Worm (Caenorhabditis elegans): ENCODE results near the gene ebp-2.

Gene ebp-2

ce11 chrII:11473525-11474181, 31.1 kb downstream of the ebp-2 start, which contains the start of the genes metl-1 and W02B12.11 (continued):
- peak in 1 of 2 experiments; percentile 68 for TF ChIP-seq hif-1 (tag; optimal IDR thresholded peaks at IDR 0.05)
- no peak for TF ChIP-seq fkh-10 (GFP tag; optimal IDR thresholded peaks at IDR 0.05)
- TF ChIP-seq mep-1 (tag; optimal IDR thresholded peaks at IDR 0.05) = peak; percentile 89
- TF ChIP-seq ama-1 (optimal IDR thresholded peaks at IDR 0.05) = peak; percentile 25
- no peak for TF ChIP-seq hlh-30 (tag; optimal IDR thresholded peaks at IDR 0.05; ENCODE audit: insufficient read depth)
- no peak for TF ChIP-seq pqm-1 (tag; optimal IDR thresholded peaks at IDR 0.05)
- 0 out of 2 replicates have a peak, but pooled peaks have one; percentile 45 for TF ChIP-seq tra-1 (GFP tag; IDR thresholded peaks at IDR 0.05)
- TF ChIP-seq daf-8 (GFP tag; IDR thresholded peaks at IDR 0.05) = no peak
- peak; percentile 88 for TF ChIP-seq nhr-102 (tag; optimal IDR thresholded peaks at IDR 0.05)
- TF ChIP-seq ceh-44 (GFP tag; IDR thresholded peaks at IDR 0.05) = no peak
- TF ChIP-seq F49E8.2 (tag; optimal IDR thresholded peaks at IDR 0.05; ENCODE audit: borderline replicate concordance) = peak; percentile 40
- TF ChIP-seq mdl-1 (tag; optimal IDR thresholded peaks at IDR 0.05) = peak in 1 of 2 experiments; percentile 43
- TF ChIP-seq snpc-1.2 (GFP tag; IDR thresholded peaks at IDR 0.05) = no peak; the same call in 1 of the 2 replicates
- TF ChIP-seq jun-1 (tag; optimal IDR thresholded peaks at IDR 0.05) = peak; percentile 65
- TF ChIP-seq madf-9 (GFP tag; conservative IDR thresholded peaks at IDR 0.05) = peak; percentile 62
- TF ChIP-seq egl-43 (GFP tag; IDR thresholded peaks at IDR 0.05) = peak; percentile 68
- peak; percentile 65 for TF ChIP-seq nhr-25 (tag; optimal IDR thresholded peaks at IDR 0.05; ENCODE audit: borderline replicate concordance, insufficient read depth)
- TF ChIP-seq hlh-11 (tag; optimal IDR thresholded peaks at IDR 0.05) = peak; percentile 83
- no peak for TF ChIP-seq lir-3 (tag; optimal IDR thresholded peaks at IDR 0.05)
- TF ChIP-seq F10B5.3 (tag; optimal IDR thresholded peaks at IDR 0.05) = peak; percentile 53
- TF ChIP-seq T26A8.4 (GFP tag; IDR thresholded peaks at IDR 0.05) = peak; percentile 92
- TF ChIP-seq T20F7.1 (GFP tag; optimal IDR thresholded peaks at IDR 0.05) = no peak
- peak; percentile 88 for TF ChIP-seq lin-38 (GFP tag; IDR thresholded peaks at IDR 0.05)
- TF ChIP-seq zag-1 (tag; optimal IDR thresholded peaks at IDR 0.05) = no peak
- TF ChIP-seq unc-130 (GFP tag; optimal IDR thresholded peaks at IDR 0.05) = peak; percentile 53
- TF ChIP-seq egl-27 (tag; optimal IDR thresholded peaks at IDR 0.05) = no peak
- TF ChIP-seq vab-7 (GFP tag; IDR thresholded peaks at IDR 0.05) = no peak
- no peak for TF ChIP-seq cey-2 (tag; optimal IDR thresholded peaks at IDR 0.05; ENCODE audit: borderline replicate concordance, insufficient read depth)
- TF ChIP-seq zip-2 (tag; optimal IDR thresholded peaks at IDR 0.05) = peak; percentile 6
- no peak for TF ChIP-seq ces-1 (GFP tag; optimal IDR thresholded peaks at IDR 0.05)
- no peak for TF ChIP-seq ceh-28 (tag; optimal IDR thresholded peaks at IDR 0.05)
- no peak for TF ChIP-seq zfp-2 (tag; optimal IDR thresholded peaks at IDR 0.05)
- TF ChIP-seq ctbp-1 (GFP tag; IDR thresholded peaks at IDR 0.05) = peak; percentile 73
- no peak for TF ChIP-seq daf-19 (GFP tag; conservative IDR thresholded peaks at IDR 0.05)
- no peak for TF ChIP-seq nhr-42 (GFP tag; IDR thresholded peaks at IDR 0.05)
- TF ChIP-seq ztf-7 (tag; optimal IDR thresholded peaks at IDR 0.05) = no peak
- no peak for TF ChIP-seq Y75B8A.6 (GFP tag; IDR thresholded peaks at IDR 0.05)
- peak; percentile 68 for TF ChIP-seq nhr-48 (tag; optimal IDR thresholded peaks at IDR 0.05)
- TF ChIP-seq lin-13 (GFP tag; optimal IDR thresholded peaks at IDR 0.05) = no peak
- TF ChIP-seq dve-1 (tag; optimal IDR thresholded peaks at IDR 0.05; ENCODE audit: insufficient read depth) = peak; percentile 88
- TF ChIP-seq R02D3.7 (tag; optimal IDR thresholded peaks at IDR 0.05) = no peak
- peak; percentile 84 for TF ChIP-seq spr-1 (tag; optimal IDR thresholded peaks at IDR 0.05)
- no peak for TF ChIP-seq mxl-2 (GFP tag; conservative IDR thresholded peaks at IDR 0.05)
- no peak for TF ChIP-seq nhr-10 (tag; optimal IDR thresholded peaks at IDR 0.05)
- TF ChIP-seq fos-1 (tag; optimal IDR thresholded peaks at IDR 0.05) = no peak
- TF ChIP-seq spr-3 (GFP tag; optimal IDR thresholded peaks at IDR 0.05) = peak; percentile 71
- TF ChIP-seq set-16 (GFP tag; IDR thresholded peaks at IDR 0.05) = peak; percentile 32; the same call in 1 of the 2 replicates
- peak; percentile 47; the same call in 1 of the 2 replicates for TF ChIP-seq Y48G9A.11 (GFP tag; IDR thresholded peaks at IDR 0.05)
- no peak for TF ChIP-seq dmd-8 (GFP tag; IDR thresholded peaks at IDR 0.05)

All from whole organism, L4 larva.